Worm (Caenorhabditis elegans) whole organism, young adult: ENCODE data around the gene F47E1.20.

Source experiments
- bed-2 ChIP-seq: fragments of 200-800 bp; sonication (Bioruptor generic); IDR thresholded peaks from 2 replicates; pipeline ENCODE4 v1.3.6; 2022; ENCODE audit warnings: missing genetic modification reagents, missing genetic modification characterization, missing compliant biosample characterization
- snpc-4 ChIP-seq, 5 experiments: fragments of 150-350 bp in 1 of 5; sonication (generic microtip) in 4 of 5; optimal IDR thresholded peaks; 2 replicates each; lab custom pipeline; 2014 to 2018; ENCODE audit warnings: missing genetic modification characterization in 5 of 5, missing biosample characterization in 3 of 5, antibody characterized with exemption in 2 of 5, mild to moderate bottlenecking in 2 of 5, missing compliant biosample characterization in 2 of 5, missing genotype in 2 of 5, moderate library complexity in 2 of 5, missing genetic modification reagents in 1 of 5

- TF ChIP-seq bed-2 (GFP tag; lab: Robert Waterston, UW) (no peak), snpc-4 (GFP tag; optimal IDR thresholded peaks at IDR 0.05; lab: Kevin White, UChicago) (no peak), snpc-4 (tag; optimal IDR thresholded peaks at IDR 0.05; lab: Kevin White, UChicago) (no peak)
These were observed 53.4 kb downstream of the F47E1.20 start for ce11 chrX:9102150-9102549.
